Worm (Caenorhabditis elegans) whole organism, L4 larva: ENCODE results near the gene clec-207.
A peak's percentile ranks its signal among the peaks of the same experiment; 100 is the strongest.

ENCODE experiments used
- F37D6.2 ChIP-seq: sonication (generic microtip); optimal IDR thresholded peaks from 2 replicates; lab custom pipeline; 2016; ENCODE audit warnings: mild to moderate bottlenecking, missing genetic modification characterization, missing compliant biosample characterization
- F44E2.7 ChIP-seq: fragments of 200-800 bp; sonication (Bioruptor generic); IDR thresholded peaks from 2 replicates; pipeline ENCODE4 v2.1.2; 2022; ENCODE audit warnings: missing genetic modification characterization, missing compliant biosample characterization
- F49E8.2 ChIP-seq: sonication (generic microtip); optimal IDR thresholded peaks from 2 replicates; lab custom pipeline; 2016; ENCODE audit warnings: missing compliant biosample characterization, mild to moderate bottlenecking, missing genetic modification characterization, borderline replicate concordance
- Y48G9A.11 ChIP-seq: fragments of 200-800 bp; sonication (Bioruptor generic); IDR thresholded peaks from 2 replicates; pipeline ENCODE4 v1.3.6; 2022; ENCODE audit warnings: missing genetic modification reagents, missing genetic modification characterization, missing compliant biosample characterization
- ZK546.5 ChIP-seq, 2 experiments: sonication (generic microtip); optimal IDR thresholded peaks; 2 replicates each; lab custom pipeline; 2017; ENCODE audit warnings: missing biosample characterization in 2 of 2, missing genetic modification characterization in 2 of 2
- aha-1 ChIP-seq: fragments of 150-350 bp; peaks from one replicate; lab custom pipeline; 2014; ENCODE audit warnings: missing biosample characterization, missing genetic modification characterization
- ama-1 ChIP-seq: fragments of 150-350 bp; optimal IDR thresholded peaks from 2 replicates; lab custom pipeline; 2014; ENCODE audit warnings: inconsistent platforms, mixed read lengths
- ces-1 ChIP-seq: fragments of 150-350 bp; sonication (generic microtip); optimal IDR thresholded peaks from 4 replicates; lab custom pipeline; 2014; ENCODE audit warnings: missing biosample characterization, missing genetic modification reagents, missing genetic modification characterization
- cey-2 ChIP-seq: sonication (generic microtip); optimal IDR thresholded peaks from 3 replicates; lab custom pipeline; 2017; ENCODE audit warnings: missing genetic modification characterization, mild to moderate bottlenecking, missing compliant biosample characterization, antibody characterized with exemption, borderline replicate concordance; ENCODE audit not compliant: insufficient read depth
- daf-8 ChIP-seq: fragments of 200-800 bp; sonication (Bioruptor generic); IDR thresholded peaks from 2 replicates; pipeline ENCODE4 v1.3.6; 2022; ENCODE audit warnings: missing genetic modification characterization, missing compliant biosample characterization
- egl-43 ChIP-seq: fragments of 200-800 bp; sonication (Bioruptor generic); IDR thresholded peaks from 2 replicates; pipeline ENCODE4 v1.3.6; 2022; ENCODE audit warnings: missing genetic modification reagents, missing genetic modification characterization, missing compliant biosample characterization
- hif-1 ChIP-seq, 2 experiments: sonication (generic microtip); optimal IDR thresholded peaks; 2 replicates each; lab custom pipeline; 2016 to 2017; ENCODE audit warnings: missing compliant biosample characterization in 2 of 2, missing genetic modification characterization in 2 of 2, missing genetic modification reagents in 2 of 2, missing genotype in 2 of 2, mild to moderate bottlenecking in 1 of 2
- lim-7 ChIP-seq: fragments of 200-800 bp; sonication (Bioruptor generic); IDR thresholded peaks from 2 replicates; pipeline ENCODE4 v1.3.6; 2022; ENCODE audit warnings: missing genetic modification characterization, missing compliant biosample characterization
- lin-29 ChIP-seq: fragments of 200-800 bp; sonication (Bioruptor generic); IDR thresholded peaks from 2 replicates; pipeline ENCODE4 v1.3.6; 2022; ENCODE audit warnings: missing genetic modification reagents, missing genetic modification characterization, missing compliant biosample characterization
- lin-38 ChIP-seq: fragments of 200-800 bp; sonication (Bioruptor generic); IDR thresholded peaks from 2 replicates; pipeline ENCODE4 v1.3.6; 2022; ENCODE audit warnings: missing genetic modification reagents, missing genetic modification characterization, missing compliant biosample characterization
- lir-3 ChIP-seq: sonication (generic microtip); optimal IDR thresholded peaks from 2 replicates; lab custom pipeline; 2016; ENCODE audit warnings: mild to moderate bottlenecking, missing genetic modification characterization, missing compliant biosample characterization
- madf-9 ChIP-seq: fragments of 200-800 bp; sonication (Bioruptor generic); conservative IDR thresholded peaks from 2 replicates; pipeline ENCODE4 v1.3.6; 2022; ENCODE audit warnings: missing genetic modification reagents, missing genetic modification characterization, missing compliant biosample characterization
- mes-2 ChIP-seq: sonication (generic microtip); optimal IDR thresholded peaks from 2 replicates; lab custom pipeline; 2016; ENCODE audit warnings: missing genotype, mild to moderate bottlenecking, missing genetic modification characterization, missing compliant biosample characterization; ENCODE audit not compliant: poor library complexity, severe bottlenecking
- mxl-3 ChIP-seq: fragments of 200-800 bp; sonication (Bioruptor generic); optimal IDR thresholded peaks from 2 replicates; lab custom pipeline; 2018; ENCODE audit warnings: mild to moderate bottlenecking, missing genetic modification characterization, missing compliant biosample characterization
- nhr-10 ChIP-seq: fragments of 150-350 bp; optimal IDR thresholded peaks from 2 replicates; lab custom pipeline; 2014; ENCODE audit warnings: missing biosample characterization, missing genetic modification characterization
- nhr-11 ChIP-seq: fragments of 150-350 bp; optimal IDR thresholded peaks from 2 replicates; lab custom pipeline; 2014; ENCODE audit warnings: missing biosample characterization, missing genetic modification characterization
- nhr-111 ChIP-seq: fragments of 200-800 bp; sonication (Bioruptor generic); optimal IDR thresholded peaks from 2 replicates; lab custom pipeline; 2018; ENCODE audit warnings: mild to moderate bottlenecking, missing genetic modification characterization, missing compliant biosample characterization
- nhr-41 ChIP-seq: fragments of 200-800 bp; sonication (Bioruptor generic); IDR thresholded peaks from 2 replicates; pipeline ENCODE4 v1.3.6; 2022; ENCODE audit warnings: missing genetic modification reagents, missing genetic modification characterization, missing compliant biosample characterization
- nhr-76 ChIP-seq: fragments of 150-350 bp; optimal IDR thresholded peaks from 2 replicates; lab custom pipeline; 2014; ENCODE audit warnings: missing biosample characterization, missing genetic modification characterization
- pha-4 ChIP-seq, 2 experiments: fragments of 150-350 bp in 1 of 2; fragments of 200-800 bp in 1 of 2; sonication (Bioruptor generic) in 1 of 2; IDR thresholded peaks in 1 of 2; optimal IDR thresholded peaks in 1 of 2; 2 replicates each; pipeline versions ENCODE4 v1.3.6 to Lab custom; 2014 to 2022; ENCODE audit warnings: missing genetic modification characterization in 2 of 2, missing genetic modification reagents in 2 of 2, missing biosample characterization in 1 of 2, missing compliant biosample characterization in 1 of 2
- pqm-1 ChIP-seq: sonication (generic microtip); optimal IDR thresholded peaks from 2 replicates; lab custom pipeline; 2017; ENCODE audit warnings: missing biosample characterization, missing genetic modification characterization
- saeg-2 ChIP-seq: fragments of 200-800 bp; sonication (Bioruptor generic); IDR thresholded peaks from 2 replicates; pipeline ENCODE4 v1.3.6; 2022; ENCODE audit warnings: missing genetic modification reagents, missing genetic modification characterization, missing compliant biosample characterization
- set-16 ChIP-seq: fragments of 200-800 bp; sonication (Bioruptor generic); IDR thresholded peaks from 2 replicates; pipeline ENCODE4 v1.3.6; 2022; ENCODE audit warnings: missing genetic modification reagents, missing genetic modification characterization, missing compliant biosample characterization
- skn-1 ChIP-seq: fragments of 150-350 bp; optimal IDR thresholded peaks from 2 replicates; lab custom pipeline; 2014; ENCODE audit warnings: missing biosample characterization, missing genetic modification characterization
- snpc-1.2 ChIP-seq: fragments of 200-800 bp; sonication (Bioruptor generic); IDR thresholded peaks from 2 replicates; pipeline ENCODE4 v1.3.6; 2022; ENCODE audit warnings: missing genetic modification reagents, missing genetic modification characterization, missing compliant biosample characterization
- snpc-4 ChIP-seq: fragments of 150-350 bp; optimal IDR thresholded peaks from 2 replicates; lab custom pipeline; 2014; ENCODE audit warnings: missing biosample characterization, missing genetic modification characterization
- unc-130 ChIP-seq: sonication (generic microtip); optimal IDR thresholded peaks from 2 replicates; lab custom pipeline; 2016; ENCODE audit warnings: missing genetic modification reagents, missing genetic modification characterization, missing compliant biosample characterization
- vab-7 ChIP-seq: fragments of 200-800 bp; sonication (Bioruptor generic); IDR thresholded peaks from 2 replicates; pipeline ENCODE4 v1.3.6; 2022; ENCODE audit warnings: missing genetic modification reagents, missing genetic modification characterization, missing compliant biosample characterization
- zfp-2 ChIP-seq: sonication (generic microtip); optimal IDR thresholded peaks from 2 replicates; lab custom pipeline; 2016; ENCODE audit warnings: mild to moderate bottlenecking, missing genetic modification characterization, missing compliant biosample characterization

The clec-207 gene

ce11 chrV:2085745-2086267, 10.1 kb upstream of the clec-207 start, which contains the start of gene F36F12.3:
Gene F36F12.3 (plus strand): TSS chrV:2085795.
- peak; percentile 78 for TF ChIP-seq set-16 (GFP tag; lab: Robert Waterston, UW)
- peak; percentile 65; the same call in 1 of the 2 replicates for TF ChIP-seq egl-43
- TF ChIP-seq F44E2.7, result 0 out of 2 replicates have a peak, but pooled peaks have one; percentile 33
- TF ChIP-seq, all 104 proteins: peak for 3; not testable (repeated sequence) for 101

DNA sequence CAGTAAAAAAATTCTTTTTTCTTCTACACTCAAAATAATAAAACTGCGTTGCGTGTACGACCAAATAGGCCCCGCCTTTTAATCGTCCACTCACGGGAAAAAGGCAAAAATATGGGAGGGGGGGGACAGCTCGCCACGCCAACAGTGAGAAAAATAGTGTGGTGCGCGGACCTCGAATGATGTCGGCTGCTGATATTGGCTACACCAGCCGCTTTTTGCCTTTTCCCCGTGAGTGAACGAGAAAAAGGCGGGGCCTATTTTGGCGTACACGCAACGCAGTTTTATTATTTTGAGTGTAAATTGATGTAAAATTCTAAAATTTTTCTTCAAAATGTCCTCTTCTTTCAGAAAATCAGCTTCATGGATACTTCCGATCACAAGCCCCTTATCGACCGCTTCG, 5.6 kb upstream of the clec-207 start, which contains the start of gene ztf-28:
Gene ztf-28, plus strand, starts transcription at position 349 of the 400 bp plus-strand sequence.
- TF ChIP-seq Y48G9A.11 (GFP tag; lab: Robert Waterston, UW) (peak; percentile 48; the same call in 1 of the 2 replicates), lin-38 (GFP tag; lab: Robert Waterston, UW) (0 out of 2 replicates have a peak, but pooled peaks have one; percentile 8), aha-1 (tag; lab: Kevin White, UChicago) (peak; percentile 69)

DNA sequence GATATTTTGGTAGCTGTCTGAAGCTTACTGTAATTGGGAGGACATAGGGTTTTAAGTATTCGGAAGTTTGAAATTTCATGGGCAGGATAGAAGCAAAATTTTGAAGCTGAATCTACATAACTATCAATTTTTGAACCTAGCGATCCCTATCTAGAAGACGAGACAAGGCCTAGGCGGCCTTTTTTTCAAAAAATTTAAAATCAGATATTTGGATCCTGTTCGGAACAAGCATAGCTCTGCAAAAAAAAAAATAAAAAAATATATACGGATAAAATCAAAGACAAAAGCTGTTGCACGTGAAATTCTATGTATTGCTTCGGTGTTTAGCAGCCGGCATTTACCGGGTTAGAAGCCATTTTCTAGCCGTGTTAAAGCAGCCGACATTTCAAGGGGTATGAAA, 668 bp upstream of the clec-207 start, which contains the start of gene F36F12.2:
Gene F36F12.2, minus strand, starts transcription at position 101 of the 400 bp plus-strand sequence.
- TF ChIP-seq lir-3 (tag; lab: Kevin White, UChicago), result no peak
- no peak for TF ChIP-seq F49E8.2 (tag; lab: Kevin White, UChicago)
- TF ChIP-seq mxl-3 (GFP tag; lab: Kevin White, UChicago), result no peak
- no peak for TF ChIP-seq ZK546.5 (tag; optimal IDR thresholded peaks at IDR 0.05; lab: Kevin White, UChicago)
- no peak for TF ChIP-seq unc-130 (GFP tag; lab: Kevin White, UChicago)
- no peak for TF ChIP-seq pha-4 (GFP tag; IDR thresholded peaks at IDR 0.05; lab: Robert Waterston, UW)
- TF ChIP-seq pha-4 (tag; optimal IDR thresholded peaks at IDR 0.05; lab: Kevin White, UChicago), result no peak
- no peak for TF ChIP-seq nhr-76 (tag; lab: Kevin White, UChicago)
- TF ChIP-seq mes-2 (tag; lab: Kevin White, UChicago), result no peak
- TF ChIP-seq nhr-11 (tag; lab: Kevin White, UChicago), result no peak
- no peak for TF ChIP-seq aha-1 (tag; lab: Kevin White, UChicago)
- no peak for TF ChIP-seq snpc-1.2 (GFP tag; lab: Robert Waterston, UW)
- TF ChIP-seq nhr-111 (GFP tag; lab: Kevin White, UChicago), result no peak
- no peak for TF ChIP-seq snpc-4

DNA sequence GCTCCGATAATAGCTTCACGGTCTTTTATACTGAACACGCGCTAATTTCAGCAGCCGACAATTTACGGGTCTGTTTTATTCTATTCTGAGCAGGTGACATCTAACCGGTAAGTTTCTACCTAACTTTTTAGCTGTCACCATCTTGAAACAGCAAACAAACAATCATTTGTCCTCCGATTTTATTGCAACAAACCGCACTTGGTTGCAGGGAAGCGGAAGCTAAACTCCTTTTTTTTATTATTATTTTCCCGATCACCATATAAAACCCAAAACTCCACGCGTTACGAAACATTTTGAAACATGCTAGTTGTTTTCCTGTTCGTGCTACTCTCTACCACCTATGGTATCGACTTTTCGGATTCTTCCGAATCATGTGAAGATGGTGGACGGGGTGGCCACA, 1.8 kb downstream of the clec-207 start, which contains the start of gene clec-208:
Gene clec-208, plus strand, starts transcription at position 301 of the 400 bp plus-strand sequence.
- TF ChIP-seq hif-1 (tag; optimal IDR thresholded peaks at IDR 0.05; lab: Kevin White, UChicago) (no peak), saeg-2 (GFP tag; lab: Robert Waterston, UW) (no peak), F37D6.2 (tag; lab: Kevin White, UChicago) (no peak), vab-7 (GFP tag; lab: Robert Waterston, UW) (no peak), nhr-10 (tag; lab: Kevin White, UChicago) (no peak), daf-8 (GFP tag; lab: Robert Waterston, UW) (no peak), lin-38 (GFP tag; lab: Robert Waterston, UW) (no peak), pqm-1 (no peak), ces-1 (GFP tag; lab: Kevin White, UChicago) (no peak), skn-1 (no peak), ZK546.5 (tag; optimal IDR thresholded peaks at IDR 0.05; lab: Kevin White, UChicago) (no peak), snpc-4 (no peak), cey-2 (no peak), nhr-11 (tag; lab: Kevin White, UChicago) (no peak), madf-9 (no peak)

DNA sequence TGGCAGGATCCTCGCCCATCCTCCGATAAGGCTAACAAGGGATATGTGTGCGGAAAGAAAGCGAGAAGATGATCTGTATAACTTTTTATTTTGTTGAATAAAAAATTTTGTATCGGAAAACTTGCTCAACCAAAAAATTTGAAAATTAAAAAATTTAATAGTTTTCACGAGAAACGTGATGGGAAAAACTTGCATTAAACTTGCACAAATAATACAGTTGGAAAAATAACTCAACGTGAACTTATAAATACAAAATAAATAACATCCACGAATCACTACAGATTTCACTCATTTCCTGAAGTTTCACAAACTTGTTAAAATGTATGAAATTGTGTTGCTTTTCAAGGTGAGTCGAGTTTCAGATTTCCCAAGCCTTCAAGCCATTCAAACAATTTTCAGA, 3.2 kb downstream of the clec-207 start, which contains the start of gene F36F12.7:
Gene F36F12.7, plus strand, starts transcription at position 301 of the 400 bp plus-strand sequence.
- TF ChIP-seq nhr-41 (no peak), saeg-2 (GFP tag; lab: Robert Waterston, UW) (no peak), lin-29 (GFP tag; lab: Robert Waterston, UW) (no peak), lim-7 (GFP tag; lab: Robert Waterston, UW) (no peak), ama-1 (lab: Kevin White, UChicago) (no peak), zfp-2 (tag; lab: Kevin White, UChicago) (no peak)
